Worm (Caenorhabditis elegans) whole organism, midembryonic: ENCODE results near the gene C34F6.5.

ENCODE experiments used
- T22C8.4 ChIP-seq: fragments of 200-800 bp; sonication (Bioruptor generic); IDR thresholded peaks from 2 replicates; pipeline ENCODE4 v1.3.6; 2022; ENCODE audit warnings: missing genetic modification characterization, missing compliant biosample characterization
- cog-1 ChIP-seq: sonication (generic microtip); optimal IDR thresholded peaks from 2 replicates; lab custom pipeline; 2016; ENCODE audit warnings: missing genetic modification characterization, missing compliant biosample characterization
- flt-1 ChIP-seq: fragments of 200-800 bp; sonication (Bioruptor generic); IDR thresholded peaks from 2 replicates; pipeline ENCODE4 v1.3.6; 2022; ENCODE audit warnings: missing genetic modification characterization, missing compliant biosample characterization
- klf-2 ChIP-seq: fragments of 200-800 bp; sonication (Bioruptor generic); conservative IDR thresholded peaks from 2 replicates; pipeline ENCODE4 v1.3.6; 2022; ENCODE audit warnings: missing genetic modification reagents, missing genetic modification characterization, missing compliant biosample characterization
- med-1 ChIP-seq: sonication (generic microtip); optimal IDR thresholded peaks from 2 replicates; lab custom pipeline; 2017; ENCODE audit warnings: missing genetic modification characterization, mild to moderate bottlenecking, missing compliant biosample characterization, antibody characterized with exemption, missing genetic modification reagents; ENCODE audit not compliant: insufficient read depth
- ref-1 ChIP-seq: fragments of 200-800 bp; sonication (Bioruptor generic); conservative IDR thresholded peaks from 2 replicates; pipeline ENCODE4 v1.3.6; 2022; ENCODE audit warnings: missing genetic modification reagents, missing genetic modification characterization, missing compliant biosample characterization
- tab-1 ChIP-seq: fragments of 200-800 bp; sonication (Bioruptor generic); IDR thresholded peaks from 2 replicates; pipeline ENCODE4 v1.3.6; 2022; ENCODE audit warnings: missing genetic modification characterization, missing compliant biosample characterization
- ztf-23 ChIP-seq: fragments of 200-800 bp; sonication (Bioruptor generic); IDR thresholded peaks from 2 replicates; pipeline ENCODE4 v1.3.6; 2022; ENCODE audit warnings: missing genetic modification reagents, missing genetic modification characterization, missing compliant biosample characterization
- ztf-29 ChIP-seq: fragments of 200-800 bp; sonication (Bioruptor generic); IDR thresholded peaks from 2 replicates; pipeline ENCODE4 v1.3.6; 2022; ENCODE audit warnings: missing genetic modification reagents, missing genetic modification characterization, missing compliant biosample characterization

Gene C34F6.5

DNA sequence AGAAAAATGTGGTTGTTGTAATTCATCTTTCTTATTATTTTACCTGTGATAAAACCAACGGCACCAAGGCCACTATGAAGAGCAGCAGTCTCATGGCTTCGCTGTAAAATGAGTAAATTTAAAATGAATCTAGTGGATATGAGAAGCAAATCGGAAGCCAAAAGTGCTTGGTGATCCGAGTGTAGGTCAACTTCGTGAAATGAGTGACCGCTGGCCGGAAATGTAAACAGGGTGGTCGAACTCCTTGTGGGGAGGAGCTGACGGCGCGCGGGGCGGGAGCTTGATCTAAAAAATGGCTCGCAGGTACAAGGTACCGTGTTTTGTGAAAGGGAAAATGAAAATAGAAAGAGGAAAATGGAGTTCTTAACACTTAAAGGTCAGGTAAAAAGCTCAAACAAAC, 11.9 kb downstream of the C34F6.5 start, which contains the start of gene C34F6.1:
Gene C34F6.1 (minus strand): TSS at position 101 of the 400 bp plus-strand sequence.
- TF ChIP-seq flt-1 (no peak), ztf-23 (GFP tag; lab: Robert Waterston, UW) (no peak), ref-1 (no peak), med-1 (no peak), T22C8.4 (GFP tag; lab: Robert Waterston, UW) (no peak), ztf-29 (GFP tag; lab: Robert Waterston, UW) (no peak), cog-1 (tag; lab: Kevin White, UChicago) (no peak), klf-2 (GFP tag; lab: Robert Waterston, UW) (no peak), tab-1 (GFP tag; lab: Robert Waterston, UW) (no peak)

DNA sequence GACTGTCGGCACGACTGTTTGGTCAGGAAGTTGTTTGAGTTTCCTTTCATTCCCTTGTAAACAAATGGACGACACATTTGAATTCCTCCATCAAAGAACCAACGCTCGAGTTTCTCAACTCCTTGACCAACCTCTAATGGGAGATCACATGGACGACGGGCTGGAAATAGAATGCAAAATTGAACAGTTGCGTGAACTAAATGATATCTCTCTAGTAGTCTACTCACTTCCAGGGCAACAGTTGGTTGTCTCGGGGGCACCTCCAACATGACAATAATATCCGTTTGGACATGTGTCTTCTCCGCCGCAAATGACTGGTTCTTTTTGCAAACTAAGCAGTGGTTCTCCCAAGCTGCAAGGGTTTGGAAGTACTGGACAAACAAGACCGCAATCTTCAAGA, 15.0 kb downstream of the C34F6.5 start:
- TF ChIP-seq ztf-29 (GFP tag; lab: Robert Waterston, UW), result no peak
- TF ChIP-seq tab-1 (GFP tag; lab: Robert Waterston, UW), result no peak; the same call in 1 of the 2 replicates
- TF ChIP-seq med-1, result no peak
- no peak for TF ChIP-seq flt-1
- no peak for TF ChIP-seq cog-1 (tag; lab: Kevin White, UChicago)
- TF ChIP-seq klf-2 (GFP tag; lab: Robert Waterston, UW), result no peak
- TF ChIP-seq ztf-23 (GFP tag; lab: Robert Waterston, UW), result no peak
- no peak for TF ChIP-seq ref-1
- no peak for TF ChIP-seq T22C8.4 (GFP tag; lab: Robert Waterston, UW)

DNA sequence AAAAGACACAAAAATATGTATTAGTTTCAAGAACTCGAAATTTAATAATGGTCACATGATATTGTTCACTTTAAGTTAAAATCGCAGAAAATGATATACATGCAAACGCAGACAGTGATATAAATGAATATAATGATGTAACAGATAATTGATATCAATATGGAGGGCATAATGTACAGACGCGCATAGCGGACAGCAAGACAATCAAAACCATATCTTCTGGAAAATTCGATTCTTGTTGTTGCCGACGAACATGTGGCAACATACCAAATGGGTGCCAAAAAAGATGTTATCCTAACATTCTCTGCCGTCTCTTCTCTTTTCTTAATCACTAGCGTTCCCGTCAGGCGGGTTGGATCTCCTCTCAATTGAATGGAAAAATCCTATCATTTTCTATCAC, 18.2 kb downstream of the C34F6.5 start:
- TF ChIP-seq med-1 (no peak), ztf-29 (GFP tag; lab: Robert Waterston, UW) (no peak), T22C8.4 (GFP tag; lab: Robert Waterston, UW) (no peak), ztf-23 (GFP tag; lab: Robert Waterston, UW) (no peak), tab-1 (GFP tag; lab: Robert Waterston, UW) (no peak), ref-1 (no peak), cog-1 (tag; lab: Kevin White, UChicago) (peak; percentile 31)

DNA sequence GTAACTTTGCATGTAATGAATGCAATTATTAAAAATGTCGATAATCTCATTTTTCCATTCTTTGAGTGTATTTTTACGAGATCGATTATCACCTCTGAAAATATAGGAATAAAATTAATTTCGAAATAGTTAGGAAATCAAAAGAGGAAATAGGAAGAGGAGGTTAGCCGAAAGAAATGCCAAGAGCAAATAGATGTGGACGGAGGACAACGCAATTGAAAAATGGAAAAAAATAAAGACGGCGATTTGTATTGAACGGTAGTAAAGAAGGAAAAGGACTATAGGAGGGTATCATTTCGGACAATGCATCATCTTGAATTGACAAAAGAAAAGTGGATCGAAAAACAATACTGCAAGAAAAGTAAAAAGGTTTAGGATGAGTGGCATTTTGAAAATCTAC, 19.2 kb downstream of the C34F6.5 start, which contains the start of gene F13D2.1:
Gene F13D2.1 (minus strand): TSS at position 101 of the 400 bp plus-strand sequence.
- no peak for TF ChIP-seq flt-1
- TF ChIP-seq med-1, result no peak
- no peak for TF ChIP-seq ztf-23 (GFP tag; lab: Robert Waterston, UW)
- no peak for TF ChIP-seq T22C8.4 (GFP tag; lab: Robert Waterston, UW)
- TF ChIP-seq klf-2 (GFP tag; lab: Robert Waterston, UW), result no peak
- no peak for TF ChIP-seq ref-1
- TF ChIP-seq ztf-29 (GFP tag; lab: Robert Waterston, UW), result no peak
- no peak for TF ChIP-seq cog-1 (tag; lab: Kevin White, UChicago)
- TF ChIP-seq tab-1 (GFP tag; lab: Robert Waterston, UW), result no peak

DNA sequence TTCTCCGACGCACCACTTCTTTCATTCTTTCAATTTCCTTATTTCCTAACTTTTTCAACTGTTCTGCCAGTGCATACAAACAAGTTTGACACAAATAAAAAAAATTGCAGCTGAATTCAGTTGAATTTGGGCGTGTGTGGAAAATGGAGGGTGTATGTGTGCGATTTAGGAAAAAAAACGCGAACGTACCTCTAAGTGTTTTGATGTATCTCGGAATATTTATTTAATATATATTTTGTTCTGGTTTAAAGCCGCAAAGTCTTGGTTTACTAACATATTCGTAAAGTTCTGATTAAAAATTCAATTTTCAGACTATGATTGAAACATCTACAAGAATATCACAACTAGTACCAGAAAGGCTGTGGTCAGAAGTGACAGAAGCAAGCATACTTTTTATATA, 23.2 kb downstream of the C34F6.5 start, which contains the start of gene gnrr-7:
Gene gnrr-7 (plus strand): TSS at position 301 of the 400 bp plus-strand sequence.
- TF ChIP-seq ztf-23 (GFP tag; lab: Robert Waterston, UW) (no peak), klf-2 (GFP tag; lab: Robert Waterston, UW) (no peak), ref-1 (no peak), med-1 (no peak), flt-1 (no peak), ztf-29 (GFP tag; lab: Robert Waterston, UW) (no peak), tab-1 (GFP tag; lab: Robert Waterston, UW) (no peak), cog-1 (tag; lab: Kevin White, UChicago) (no peak), T22C8.4 (GFP tag; lab: Robert Waterston, UW) (no peak)

DNA sequence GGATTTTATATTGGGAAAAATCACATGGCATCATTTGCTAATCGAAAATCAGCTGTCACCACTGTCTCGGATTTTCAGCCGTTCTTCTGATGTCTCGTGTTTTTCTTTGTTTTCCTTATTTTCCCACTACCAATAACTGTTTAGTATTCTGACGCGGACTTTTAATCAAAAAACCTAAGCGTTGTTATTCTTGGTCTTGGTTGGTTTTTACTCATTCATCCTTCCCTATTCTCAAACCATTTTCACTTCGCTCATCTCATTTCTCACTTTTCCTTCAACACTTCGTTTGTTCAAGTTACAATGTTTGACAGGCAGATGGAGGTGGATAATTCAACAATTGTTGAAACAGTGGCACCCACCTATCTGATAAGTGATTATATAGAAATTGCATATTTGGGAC, 30.1 kb downstream of the C34F6.5 start, which contains the start of gene gnrr-6:
Gene gnrr-6 (plus strand): TSS at position 301 of the 400 bp plus-strand sequence.
- TF ChIP-seq cog-1 (tag; lab: Kevin White, UChicago) (no peak), klf-2 (GFP tag; lab: Robert Waterston, UW) (no peak), ref-1 (no peak), ztf-29 (GFP tag; lab: Robert Waterston, UW) (no peak), T22C8.4 (GFP tag; lab: Robert Waterston, UW) (no peak), flt-1 (no peak), ztf-23 (GFP tag; lab: Robert Waterston, UW) (no peak)

DNA sequence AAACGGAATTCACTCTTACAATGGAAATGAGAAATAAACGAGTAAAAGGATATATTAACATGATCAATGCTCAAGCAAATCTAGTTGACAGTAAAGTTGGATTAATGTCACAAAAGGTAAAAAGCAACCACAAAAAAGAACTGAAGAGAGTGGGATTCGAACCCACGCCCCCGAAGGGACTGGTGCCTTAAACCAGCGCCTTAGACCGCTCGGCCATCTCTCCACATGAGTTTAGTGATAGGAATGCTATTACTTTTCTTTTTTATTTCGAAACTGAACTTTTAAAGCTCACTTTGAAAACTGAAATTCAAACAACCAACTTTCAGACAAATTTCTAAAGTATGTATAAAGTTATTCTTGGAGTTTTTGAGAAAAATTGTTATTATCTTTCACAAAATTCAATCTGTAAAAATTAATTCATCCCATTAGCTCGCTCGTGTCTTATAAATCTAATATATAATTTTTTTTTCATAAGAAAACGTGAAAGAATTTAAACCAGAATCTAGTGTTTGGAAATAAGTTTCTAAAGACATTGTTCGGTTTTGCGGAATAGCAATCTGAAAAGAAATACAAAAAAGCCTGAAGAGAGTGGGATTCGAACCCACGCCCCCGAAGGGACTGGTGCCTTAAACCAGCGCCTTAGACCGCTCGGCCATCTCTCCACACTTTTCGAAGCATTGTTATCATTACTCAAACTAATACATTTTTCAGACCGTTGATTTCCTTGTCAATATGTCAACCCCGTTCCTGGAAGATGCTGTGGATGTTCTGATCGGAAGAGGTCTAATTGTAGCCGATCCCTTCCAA, 45.7 kb downstream of the C34F6.5 start:
- TF ChIP-seq T22C8.4 (GFP tag; lab: Robert Waterston, UW), result no peak
- no peak for TF ChIP-seq ref-1
- no peak for TF ChIP-seq ztf-29 (GFP tag; lab: Robert Waterston, UW)
- TF ChIP-seq med-1, result no peak
- TF ChIP-seq flt-1, result no peak
- no peak for TF ChIP-seq ztf-23 (GFP tag; lab: Robert Waterston, UW)
- no peak for TF ChIP-seq tab-1 (GFP tag; lab: Robert Waterston, UW)
- TF ChIP-seq klf-2 (GFP tag; lab: Robert Waterston, UW), result no peak
- TF ChIP-seq cog-1 (tag; lab: Kevin White, UChicago), result no peak

DNA sequence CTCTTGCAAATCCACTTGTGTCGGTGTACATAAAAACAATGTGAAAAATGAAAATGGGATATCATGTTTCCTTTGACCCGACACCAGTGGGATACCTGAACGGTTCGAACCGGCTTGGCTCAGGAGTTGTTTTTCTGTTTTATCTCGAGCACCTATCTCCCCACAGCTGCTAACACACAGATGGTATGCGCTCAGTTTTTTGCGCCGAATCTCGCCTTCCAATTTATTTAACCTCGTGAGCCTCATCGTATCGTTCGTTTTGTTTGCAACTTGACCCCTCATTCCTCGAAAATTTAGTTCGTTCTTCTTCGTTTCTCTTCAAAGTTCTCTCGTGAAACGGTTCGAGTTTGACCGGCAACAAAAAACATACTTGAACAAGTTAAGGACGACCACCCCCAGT, 48.2 kb downstream of the C34F6.5 start, which contains the start of gene C05C9.1:
Gene C05C9.1 (plus strand): TSS at position 301 of the 400 bp plus-strand sequence.
- TF ChIP-seq cog-1 (tag; lab: Kevin White, UChicago), result no peak
- TF ChIP-seq ref-1, result no peak
- TF ChIP-seq klf-2 (GFP tag; lab: Robert Waterston, UW), result no peak
- no peak for TF ChIP-seq med-1
- no peak for TF ChIP-seq flt-1
- TF ChIP-seq ztf-29 (GFP tag; lab: Robert Waterston, UW), result no peak
